Worm (Caenorhabditis elegans): ENCODE results near the gene F27E5.7.

Gene F27E5.7

DNA sequence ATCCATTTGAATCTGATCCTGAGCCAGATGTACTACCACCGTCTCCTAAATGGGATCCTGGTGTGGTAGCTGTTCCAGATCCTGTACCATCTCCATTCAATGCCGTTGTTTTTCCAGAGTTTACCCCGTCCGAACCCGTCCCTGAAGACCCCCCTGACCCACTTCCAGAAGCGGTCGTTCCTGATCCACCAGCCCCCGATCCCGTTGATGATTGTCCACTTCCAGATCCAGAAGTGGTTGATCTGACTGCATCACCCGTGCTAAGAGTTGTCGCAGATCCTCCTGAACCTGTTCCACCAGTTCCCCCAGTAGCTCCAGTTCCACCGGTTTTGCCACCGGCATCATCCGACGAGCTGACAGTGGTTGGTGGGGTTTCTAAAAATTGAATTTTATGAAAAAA lies 5.9 kb upstream of the F27E5.7 start:
- TF ChIP-seq syd-9 (tag; optimal IDR thresholded peaks at IDR 0.05) (no peak), pha-2 (tag; optimal IDR thresholded peaks at IDR 0.05) (no peak), lin-11 (tag; optimal IDR thresholded peaks at IDR 0.05) (no peak), hlh-8 (tag; optimal IDR thresholded peaks at IDR 0.05) (no peak), tbx-7 (tag; optimal IDR thresholded peaks at IDR 0.05) (no peak), hlh-30 (tag; optimal IDR thresholded peaks at IDR 0.05; ENCODE audit: insufficient read depth) (no peak), che-1 (tag; optimal IDR thresholded peaks at IDR 0.05) (no peak), ets-4 (tag; optimal IDR thresholded peaks at IDR 0.05) (no peak), ceh-34 (tag; optimal IDR thresholded peaks at IDR 0.05) (no peak), ceh-6 (GFP tag; optimal IDR thresholded peaks at IDR 0.05) (no peak), ceh-14 (tag; optimal IDR thresholded peaks at IDR 0.05) (no peak), odd-2 (tag; optimal IDR thresholded peaks at IDR 0.05) (no peak), hlh-6 (tag; optimal IDR thresholded peaks at IDR 0.05) (no peak), fax-1 (tag; optimal IDR thresholded peaks at IDR 0.05) (no peak), pax-1 (tag; optimal IDR thresholded peaks at IDR 0.05) (no peak)

DNA sequence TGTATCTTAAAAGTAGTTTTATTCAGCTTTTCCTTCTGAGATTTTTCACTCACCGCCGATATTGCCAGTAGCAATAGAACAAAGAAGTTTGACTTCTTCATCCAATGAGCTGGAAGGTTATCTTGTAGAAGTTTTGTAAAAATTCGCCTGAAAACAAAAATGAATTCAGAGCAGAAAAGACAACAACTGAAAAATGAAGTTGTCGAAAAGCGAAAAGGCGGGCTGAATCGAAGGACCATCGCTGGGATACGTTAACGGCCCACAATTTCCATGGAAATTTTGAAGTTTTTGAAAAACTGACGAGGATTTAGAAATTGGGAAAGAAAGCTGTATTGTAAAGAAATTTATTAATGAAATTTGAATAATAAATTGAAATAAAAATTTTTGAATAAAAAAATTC lies 840 bp upstream of the F27E5.7 start, which contains the start of gene lov-1:
lov-1 (minus strand) TSS at position 101 of the 400 bp plus-strand sequence.
- TF ChIP-seq ahr-1 (tag; optimal IDR thresholded peaks at IDR 0.05) (no peak), pros-1 (tag; optimal IDR thresholded peaks at IDR 0.05) (no peak), fkh-6 (tag; optimal IDR thresholded peaks at IDR 0.05) (no peak), unc-86 (tag; optimal IDR thresholded peaks at IDR 0.05) (no peak), hlh-13 (GFP tag; optimal IDR thresholded peaks at IDR 0.05) (no peak), pat-9 (tag; optimal IDR thresholded peaks at IDR 0.05) (no peak), C08G9.2 (tag; optimal IDR thresholded peaks at IDR 0.05) (no peak), gmeb-2 (tag; optimal IDR thresholded peaks at IDR 0.05) (no peak), ceh-18 (tag; optimal IDR thresholded peaks at IDR 0.05) (no peak), sox-4 (tag; optimal IDR thresholded peaks at IDR 0.05) (no peak), lim-6 (tag; optimal IDR thresholded peaks at IDR 0.05) (no peak), odd-2 (tag; optimal IDR thresholded peaks at IDR 0.05) (no peak)

DNA sequence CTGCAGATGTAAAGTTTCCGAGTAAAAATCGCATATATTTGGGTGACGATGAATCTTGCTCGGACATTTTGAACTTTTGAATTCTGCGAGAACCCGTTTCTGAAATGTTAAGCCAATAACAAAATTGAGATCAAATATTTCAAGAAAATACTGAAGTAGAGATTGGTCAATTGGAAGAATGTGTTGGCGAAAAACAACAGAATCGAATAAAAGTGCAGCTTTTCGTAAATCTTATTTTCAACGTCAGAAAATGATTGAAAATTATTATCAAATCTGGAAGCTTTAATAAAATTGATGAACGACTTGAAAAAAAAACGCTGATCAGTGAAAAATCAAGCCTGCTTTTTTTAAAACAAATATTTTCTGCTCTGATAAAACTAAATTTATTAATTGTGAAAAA lies 4.8 kb downstream of the F27E5.7 start, which contains the start of gene F27E5.8:
F27E5.8 (minus strand) TSS at position 101 of the 400 bp plus-strand sequence.
- TF ChIP-seq ceh-14 (tag; optimal IDR thresholded peaks at IDR 0.05) = no peak
- TF ChIP-seq ttx-3 (tag; optimal IDR thresholded peaks at IDR 0.05) = no peak
- no peak for TF ChIP-seq fkh-6 (tag; optimal IDR thresholded peaks at IDR 0.05)
- no peak for TF ChIP-seq fax-1 (tag; optimal IDR thresholded peaks at IDR 0.05)
- TF ChIP-seq elt-4 (tag; optimal IDR thresholded peaks at IDR 0.05) = no peak
- TF ChIP-seq unc-42 (tag; optimal IDR thresholded peaks at IDR 0.05) = no peak

DNA sequence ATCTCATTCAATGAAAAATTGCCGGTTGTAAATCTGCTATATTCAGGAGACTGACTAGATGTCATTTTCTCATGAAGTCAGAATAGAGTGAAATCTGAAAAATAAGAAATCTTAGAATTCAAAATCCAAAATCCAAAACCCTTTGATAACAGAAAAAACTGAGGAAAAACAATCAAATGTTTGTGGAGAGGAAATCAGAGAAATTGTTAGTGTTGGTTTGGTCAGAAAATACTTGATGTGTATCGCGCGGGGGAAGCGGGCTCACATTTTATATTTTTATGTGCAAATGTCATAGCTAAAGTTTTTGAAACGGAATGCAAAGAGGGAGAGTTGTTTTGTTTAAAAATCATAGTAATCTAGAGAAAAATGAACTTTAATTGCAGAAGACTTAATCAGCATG lies 9.2 kb downstream of the F27E5.7 start, which contains the start of gene F27E5.5:
F27E5.5 (minus strand) TSS at position 101 of the 400 bp plus-strand sequence.
- TF ChIP-seq ama-1 (optimal IDR thresholded peaks at IDR 0.05) (no peak), ttx-3 (tag; optimal IDR thresholded peaks at IDR 0.05) (no peak), ceh-9 (tag; optimal IDR thresholded peaks at IDR 0.05) (no peak)

DNA sequence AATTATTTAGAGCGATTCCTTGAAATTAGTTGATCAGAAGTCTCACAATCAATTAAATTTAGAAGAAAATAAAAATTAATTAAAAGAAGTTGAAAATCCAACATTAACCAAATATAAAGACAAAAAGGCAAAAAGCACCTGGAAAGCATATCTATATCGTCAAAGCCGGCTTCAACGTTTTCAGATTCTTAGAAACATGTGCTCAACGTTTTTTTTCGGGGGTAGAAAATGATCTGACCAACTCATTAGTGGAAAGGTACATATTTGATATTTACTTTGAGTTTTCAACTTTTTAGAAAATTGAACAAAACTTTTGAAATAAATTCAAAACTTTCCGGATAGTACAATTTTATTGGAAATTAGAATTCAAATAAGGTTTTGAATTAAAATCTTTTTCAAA lies 10.3 kb downstream of the F27E5.7 start:
- TF ChIP-seq ceh-14 (tag; optimal IDR thresholded peaks at IDR 0.05) (no peak), ceh-48 (tag; optimal IDR thresholded peaks at IDR 0.05) (no peak), ceh-31 (tag; optimal IDR thresholded peaks at IDR 0.05) (no peak), hlh-15 (tag; optimal IDR thresholded peaks at IDR 0.05) (no peak)

Measured in whole organism, late embryonic.